Worm (Caenorhabditis elegans) whole organism, L4/young adult: ENCODE measurements around the gene Y97E10AR.1.

Source experiments
- W03F9.2 ChIP-seq: fragments of 150-350 bp; optimal IDR thresholded peaks from 2 replicates; lab custom pipeline; 2014; ENCODE audit warnings: missing biosample characterization, missing genetic modification characterization
- dao-5 ChIP-seq: sonication (generic microtip); optimal IDR thresholded peaks from 2 replicates; lab custom pipeline; 2016; ENCODE audit warnings: missing genotype, missing genetic modification characterization, moderate library complexity, missing compliant biosample characterization

ce11 chrV:7995165-7995564, 6.1 kb upstream of the Y97E10AR.1 start:
- TF ChIP-seq dao-5 (tag; lab: Kevin White, UChicago) (no peak), W03F9.2 (tag; lab: Kevin White, UChicago) (no peak)
